In genomic region chr3R:14061049-14061987, dm6 we compare ENCODE assay signal across 3 fruit fly cellular contexts.
A peak's percentile ranks its signal among the peaks of the same experiment; 100 is the strongest.
TF ChIP-seq lines count a peak whose summit lies in the region.

No protein-coding gene starts in this region.

TF ChIP-seq in whole organism, embryonic, 481 proteins besides CTCF, POLR2A, EP300 and RAD21 (continued from another document):
- TF ChIP-seq knrl (GFP tag; IDR thresholded peaks at IDR 0.05; lab: Robert Waterston, UW; ENCODE audit: partially characterized antibody) (no peak), CG17359 (tag; optimal IDR thresholded peaks at IDR 0.05; lab: Kevin White, UChicago) (peak; percentile 17), CG10543 (GFP tag; optimal IDR thresholded peaks at IDR 0.05; lab: Kevin White, UChicago) (peak; percentile 41), Hr78 (GFP tag; optimal IDR thresholded peaks at IDR 0.05; lab: Kevin White, UChicago) (peak in 1 of 2 experiments; percentile 49), gem (tag; optimal IDR thresholded peaks at IDR 0.05; lab: Kevin White, UChicago) (peak; percentile 12), Drgx (GFP tag; IDR thresholded peaks at IDR 0.05; lab: Robert Waterston, UW) (peak; percentile 87), dati (GFP tag; IDR thresholded peaks at IDR 0.05; lab: Robert Waterston, UW) (0 out of 2 replicates have a peak, but pooled peaks have one; percentile 2), ftz-f1 (GFP tag; optimal IDR thresholded peaks at IDR 0.05; lab: Kevin White, UChicago) (peak; percentile 68), CG6765 (GFP tag; optimal IDR thresholded peaks at IDR 0.05; lab: Kevin White, UChicago) (no peak), CG13894 (tag; optimal IDR thresholded peaks at IDR 0.05; lab: Kevin White, UChicago) (peak; percentile 83), esg (GFP tag; conservative IDR thresholded peaks at IDR 0.05; lab: Robert Waterston, UW) (no peak), CG12769 (tag; optimal IDR thresholded peaks at IDR 0.05; lab: Kevin White, UChicago) (peak; percentile 74), Deaf1 (tag; optimal IDR thresholded peaks at IDR 0.05; lab: Kevin White, UChicago) (peak; percentile 19), lmd (GFP tag; IDR thresholded peaks at IDR 0.05; lab: Robert Waterston, UW) (peak; percentile 15; the same call in 1 of the 2 replicates), NC2β (GFP tag; optimal IDR thresholded peaks at IDR 0.05; lab: Kevin White, UChicago) (no peak), lbe (GFP tag; optimal IDR thresholded peaks at IDR 0.05; lab: Kevin White, UChicago) (peak; percentile 77), NFAT (GFP tag; IDR thresholded peaks at IDR 0.05; lab: Robert Waterston, UW) (0 out of 2 replicates have a peak, but pooled peaks have one; percentile 10), abd-A (tag; optimal IDR thresholded peaks at IDR 0.05; lab: Kevin White, UChicago) (peak; percentile 15), nom (GFP tag; optimal IDR thresholded peaks at IDR 0.05; lab: Kevin White, UChicago) (peak; percentile 100), CG5180 (GFP tag; optimal IDR thresholded peaks at IDR 0.05; lab: Kevin White, UChicago) (peak; percentile 8), Adf1 (GFP tag; IDR thresholded peaks at IDR 0.05; lab: Robert Waterston, UW) (peak; percentile 31; the same call in 1 of the 2 replicates)
TF ChIP-seq in whole organism, embryonic: peak in this region for 30.

TF ChIP-seq in whole organism, prepupa, 60 proteins besides CTCF, POLR2A, EP300 and RAD21 (continued from another document):
- TF ChIP-seq CG4318 (GFP tag; optimal IDR thresholded peaks at IDR 0.05; lab: Kevin White, UChicago) (no peak), CG6854 (GFP tag; optimal IDR thresholded peaks at IDR 0.05; lab: Kevin White, UChicago) (peak; percentile 97), CG8319 (GFP tag; optimal IDR thresholded peaks at IDR 0.05; lab: Kevin White, UChicago) (peak; percentile 43), CG10631 (GFP tag; optimal IDR thresholded peaks at IDR 0.05; lab: Kevin White, UChicago) (peak; percentile 40), svp (GFP tag; lab: Kevin White, UChicago) (peak; percentile 84), Eip75B (GFP tag; optimal IDR thresholded peaks at IDR 0.05; lab: Kevin White, UChicago) (peak; percentile 82), CG9139 (GFP tag; optimal IDR thresholded peaks at IDR 0.05; lab: Kevin White, UChicago) (peak; percentile 99), achi (GFP tag; optimal IDR thresholded peaks at IDR 0.05; lab: Kevin White, UChicago) (peak; percentile 79), vri (GFP tag; optimal IDR thresholded peaks at IDR 0.05; lab: Kevin White, UChicago) (peak; percentile 88), spab (GFP tag; optimal IDR thresholded peaks at IDR 0.05; lab: Kevin White, UChicago) (peak; percentile 90), Ets21C (GFP tag; optimal IDR thresholded peaks at IDR 0.05; lab: Kevin White, UChicago) (no peak), acj6 (GFP tag; optimal IDR thresholded peaks at IDR 0.05; lab: Kevin White, UChicago) (peak; percentile 24), Sox15 (GFP tag; optimal IDR thresholded peaks at IDR 0.05; lab: Kevin White, UChicago) (no peak), eg (GFP tag; IDR thresholded peaks at IDR 0.05; lab: Robert Waterston, UW) (peak; percentile 97), topi (GFP tag; optimal IDR thresholded peaks at IDR 0.05; lab: Kevin White, UChicago) (peak; percentile 11), CG3032 (tag; optimal IDR thresholded peaks at IDR 0.05; lab: Kevin White, UChicago) (peak; percentile 60), lz (GFP tag; optimal IDR thresholded peaks at IDR 0.05; lab: Kevin White, UChicago) (no peak), Hr39 (GFP tag; optimal IDR thresholded peaks at IDR 0.05; lab: Kevin White, UChicago) (no peak), Gug (GFP tag; IDR thresholded peaks at IDR 0.05; lab: Robert Waterston, UW) (peak; percentile 54; the same call in 1 of the 2 replicates), net (GFP tag; optimal IDR thresholded peaks at IDR 0.05; lab: Kevin White, UChicago) (peak; percentile 94), Eip93F (GFP tag; optimal IDR thresholded peaks at IDR 0.05; lab: Kevin White, UChicago) (peak; percentile 86), Sox102F (GFP tag; optimal IDR thresholded peaks at IDR 0.05; lab: Kevin White, UChicago) (peak; percentile 66), cyc (GFP tag; optimal IDR thresholded peaks at IDR 0.05; lab: Kevin White, UChicago) (no peak), fd85E (GFP tag; optimal IDR thresholded peaks at IDR 0.05; lab: Kevin White, UChicago) (peak; percentile 82), pdm3 (GFP tag; optimal IDR thresholded peaks at IDR 0.05; lab: Kevin White, UChicago) (peak; percentile 76), ss (GFP tag; optimal IDR thresholded peaks at IDR 0.05; lab: Kevin White, UChicago) (peak; percentile 98 to 99), CG16779 (tag; optimal IDR thresholded peaks at IDR 0.05; lab: Kevin White, UChicago) (peak; percentile 98), CG8632 (GFP tag; optimal IDR thresholded peaks at IDR 0.05; lab: Kevin White, UChicago) (peak; percentile 83), CG6792 (GFP tag; optimal IDR thresholded peaks at IDR 0.05; lab: Kevin White, UChicago) (peak; percentile 70), Blimp-1 (GFP tag; optimal IDR thresholded peaks at IDR 0.05; lab: Kevin White, UChicago) (no peak), CG11902 (GFP tag; optimal IDR thresholded peaks at IDR 0.05; lab: Kevin White, UChicago) (no peak), CG7368 (GFP tag; optimal IDR thresholded peaks at IDR 0.05; lab: Kevin White, UChicago) (peak; percentile 74), Sox14 (GFP tag; optimal IDR thresholded peaks at IDR 0.05; lab: Kevin White, UChicago) (peak; percentile 26), CG31627 (GFP tag; optimal IDR thresholded peaks at IDR 0.05; lab: Kevin White, UChicago) (no peak), CG1621 (tag; optimal IDR thresholded peaks at IDR 0.05; lab: Kevin White, UChicago) (peak; percentile 92), CG34406 (GFP tag; optimal IDR thresholded peaks at IDR 0.05; lab: Kevin White, UChicago) (peak; percentile 83), CG6808 (GFP tag; optimal IDR thresholded peaks at IDR 0.05; lab: Kevin White, UChicago) (peak; percentile 96)
TF ChIP-seq in whole organism, prepupa: peak in this region for 49.

TF ChIP-seq in whole organism, wandering third instar larva, 38 proteins besides CTCF, POLR2A, EP300 and RAD21 (continued from another document):
- TF ChIP-seq woc (GFP tag; optimal IDR thresholded peaks at IDR 0.05; lab: Kevin White, UChicago), result no peak
- peak; percentile 99 for TF ChIP-seq Rel (GFP tag; optimal IDR thresholded peaks at IDR 0.05; lab: Kevin White, UChicago)
- peak; percentile 22 for TF ChIP-seq Rel (tag; optimal IDR thresholded peaks at IDR 0.05; lab: Kevin White, UChicago)
- peak; percentile 43 for TF ChIP-seq br (GFP tag; optimal IDR thresholded peaks at IDR 0.05; lab: Kevin White, UChicago)
- no peak for TF ChIP-seq OdsH (GFP tag; optimal IDR thresholded peaks at IDR 0.05; lab: Kevin White, UChicago)
- no peak for TF ChIP-seq sv (GFP tag; optimal IDR thresholded peaks at IDR 0.05; lab: Kevin White, UChicago)
- TF ChIP-seq Sp1 (GFP tag; optimal IDR thresholded peaks at IDR 0.05; lab: Kevin White, UChicago), result peak; percentile 82
